Worm (Caenorhabditis elegans) whole organism, L4/young adult: Measurements from ENCODE around the gene ets-5.

Experiments
- W03F9.2 ChIP-seq: fragments of 150-350 bp; optimal IDR thresholded peaks from 2 replicates; lab custom pipeline; 2014; ENCODE audit warnings: missing biosample characterization, missing genetic modification characterization
- dao-5 ChIP-seq: sonication (generic microtip); optimal IDR thresholded peaks from 2 replicates; lab custom pipeline; 2016; ENCODE audit warnings: missing genotype, missing genetic modification characterization, moderate library complexity, missing compliant biosample characterization

DNA sequence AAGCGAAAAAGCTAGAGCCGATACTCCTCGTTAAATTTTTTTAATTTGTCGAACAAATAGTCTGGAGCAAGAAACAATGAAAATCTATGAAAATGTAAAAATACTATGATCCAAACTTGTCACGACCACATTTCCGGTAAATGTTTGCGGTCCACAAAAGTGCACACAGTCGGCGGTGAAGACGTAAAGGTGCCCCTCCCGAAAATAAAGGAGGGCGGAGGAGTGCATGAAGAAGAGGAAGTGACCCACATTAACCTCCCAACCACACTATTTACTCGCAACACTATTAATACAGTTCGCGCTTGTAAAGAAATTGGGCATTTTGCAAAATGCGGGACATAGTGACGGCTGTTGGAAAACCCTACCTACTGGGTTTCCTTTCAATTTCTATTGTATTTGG, 44.3 kb downstream of the ets-5 start:
- TF ChIP-seq W03F9.2 (tag; lab: Kevin White, UChicago), result no peak
- no peak for TF ChIP-seq dao-5 (tag; lab: Kevin White, UChicago)
